Fruit fly (Drosophila melanogaster) whole organism, embryonic: Measurements from ENCODE around the gene CG4709.
A peak's percentile ranks its signal among the peaks of the same experiment; 100 is the strongest.

Experiments used
- ATbp ChIP-seq: fragments of 200-800 bp; sonication (Bioruptor generic); optimal IDR thresholded peaks from 2 replicates; lab custom pipeline; 2017; ENCODE audit warnings: missing biosample characterization, mild to moderate bottlenecking, missing genetic modification characterization, missing genetic modification reagents
- Abd-B ChIP-seq: fragments of 200-800 bp; sonication (Bioruptor generic); optimal IDR thresholded peaks from 2 replicates; lab custom pipeline; 2018; ENCODE audit warnings: missing biosample characterization, mild to moderate bottlenecking, missing genetic modification characterization, moderate library complexity
- Adf1 ChIP-seq: fragments of 200-800 bp; sonication (Bioruptor generic); IDR thresholded peaks from 2 replicates; pipeline ENCODE4 v1.3.6; 2022; ENCODE audit warnings: missing biosample characterization, missing genetic modification characterization
- CG10366 ChIP-seq: fragments of 200-800 bp; sonication (Bioruptor generic); IDR thresholded peaks from 2 replicates; pipeline ENCODE4 v1.3.6; 2022; ENCODE audit warnings: missing biosample characterization, missing genetic modification characterization
- CG10431 ChIP-seq: fragments of 200-800 bp; sonication (Bioruptor generic); optimal IDR thresholded peaks from 3 replicates; lab custom pipeline; 2018; ENCODE audit warnings: missing biosample characterization, mild to moderate bottlenecking, missing genetic modification characterization
- CG10462 ChIP-seq: fragments of 200-800 bp; sonication (Bioruptor generic); optimal IDR thresholded peaks from 2 replicates; lab custom pipeline; 2016; ENCODE audit warnings: missing biosample characterization, missing genetic modification characterization
- CG11085 ChIP-seq: fragments of 200-800 bp; sonication (Bioruptor generic); IDR thresholded peaks from 2 replicates; pipeline ENCODE4 v1.3.6; 2022; ENCODE audit warnings: missing biosample characterization, missing genetic modification characterization
- CG12219 ChIP-seq: fragments of 200-800 bp; sonication (Bioruptor generic); optimal IDR thresholded peaks from 3 replicates; lab custom pipeline; 2018; ENCODE audit warnings: missing biosample characterization, mild to moderate bottlenecking, missing genetic modification characterization
- CG17829 ChIP-seq: fragments of 200-800 bp; optimal IDR thresholded peaks from 2 replicates; lab custom pipeline; 2019; ENCODE audit warnings: missing biosample characterization, mild to moderate bottlenecking, missing genetic modification characterization, moderate library complexity
- CG17912 ChIP-seq: fragments of 200-800 bp; sonication (Bioruptor generic); optimal IDR thresholded peaks from 2 replicates; lab custom pipeline; 2018; ENCODE audit warnings: missing biosample characterization, mild to moderate bottlenecking, missing genetic modification characterization
- CG30403 ChIP-seq: fragments of 200-800 bp; sonication (Bioruptor generic); optimal IDR thresholded peaks from 3 replicates; lab custom pipeline; 2016; ENCODE audit warnings: missing biosample characterization, missing genetic modification characterization
- CG31365 ChIP-seq: fragments of 200-800 bp; sonication (Bioruptor generic); optimal IDR thresholded peaks from 2 replicates; lab custom pipeline; 2018; ENCODE audit warnings: missing biosample characterization, mild to moderate bottlenecking, missing genetic modification characterization
- CG5953 ChIP-seq: fragments of 200-800 bp; sonication (Bioruptor generic); IDR thresholded peaks from 2 replicates; pipeline ENCODE4 v1.3.6; 2022; ENCODE audit warnings: missing biosample characterization, missing genetic modification characterization
- CG6813 ChIP-seq: fragments of 200-800 bp; sonication (Bioruptor generic); optimal IDR thresholded peaks from 2 replicates; lab custom pipeline; 2017; ENCODE audit warnings: missing biosample characterization, missing genetic modification characterization, mild to moderate bottlenecking, moderate library complexity, missing genetic modification reagents
- CG7271 ChIP-seq: fragments of 200-800 bp; sonication (Bioruptor generic); optimal IDR thresholded peaks from 2 replicates; lab custom pipeline; 2018; ENCODE audit warnings: missing biosample characterization, mild to moderate bottlenecking, missing genetic modification characterization, moderate library complexity
- CG7556 ChIP-seq: fragments of 200-800 bp; sonication (Bioruptor generic); optimal IDR thresholded peaks from 2 replicates; lab custom pipeline; 2017; ENCODE audit warnings: missing biosample characterization, mild to moderate bottlenecking, missing genetic modification characterization
- CG8290 ChIP-seq, 3 experiments: fragments of 200-800 bp; sonication (Bioruptor generic); optimal IDR thresholded peaks; 2 replicates each; lab custom pipeline; 2016 to 2019; ENCODE audit warnings: missing biosample characterization in 3 of 3, missing genetic modification characterization in 3 of 3, mild to moderate bottlenecking in 2 of 3, moderate library complexity in 1 of 3
- CG9727 ChIP-seq: fragments of 200-800 bp; sonication (Bioruptor generic); optimal IDR thresholded peaks from 3 replicates; lab custom pipeline; 2017; ENCODE audit warnings: missing biosample characterization, mild to moderate bottlenecking, missing genetic modification characterization
- Dek ChIP-seq: fragments of 200-800 bp; sonication (Bioruptor generic); optimal IDR thresholded peaks from 3 replicates; lab custom pipeline; 2019; ENCODE audit warnings: missing biosample characterization, mild to moderate bottlenecking, missing genetic modification characterization, moderate library complexity
- Eip74EF ChIP-seq, 2 experiments: fragments of 200-800 bp in 1 of 2; fragments of >200 bp in 1 of 2; sonication (Bioruptor generic) in 1 of 2; optimal IDR thresholded peaks; 2 replicates each; lab custom pipeline; 2017 to 2019; ENCODE audit warnings: missing biosample characterization in 2 of 2, missing genetic modification characterization in 2 of 2, mild to moderate bottlenecking in 1 of 2, moderate library complexity in 1 of 2
- HLH4C ChIP-seq: fragments of 200-800 bp; sonication (Bioruptor generic); IDR thresholded peaks from 3 replicates; pipeline ENCODE4 v1.3.6; 2022; ENCODE audit warnings: missing biosample characterization, missing genetic modification characterization; ENCODE audit not compliant: partially characterized antibody
- Nf-YC ChIP-seq: fragments of 200-800 bp; optimal IDR thresholded peaks from 3 replicates; lab custom pipeline; 2019; ENCODE audit warnings: missing biosample characterization, mild to moderate bottlenecking, missing genetic modification characterization, moderate library complexity
- Six4 ChIP-seq: fragments of 200-800 bp; sonication (Bioruptor generic); optimal IDR thresholded peaks from 2 replicates; lab custom pipeline; 2016; ENCODE audit warnings: missing biosample characterization, missing genetic modification characterization
- Sox100B ChIP-seq: fragments of 200-800 bp; sonication (Bioruptor generic); optimal IDR thresholded peaks from 3 replicates; lab custom pipeline; 2018; ENCODE audit warnings: missing biosample characterization, mild to moderate bottlenecking, missing genetic modification characterization
- Xrp1 ChIP-seq: fragments of 200-800 bp; sonication (Bioruptor generic); IDR thresholded peaks from 2 replicates; pipeline ENCODE4 v1.3.6; 2022; ENCODE audit warnings: missing biosample characterization, missing genetic modification characterization
- ato ChIP-seq: fragments of 200-800 bp; sonication (Bioruptor generic); IDR thresholded peaks from 2 replicates; pipeline ENCODE4 v1.3.6; 2022; ENCODE audit warnings: missing biosample characterization, missing genetic modification characterization; ENCODE audit not compliant: partially characterized antibody
- bab2 ChIP-seq: fragments of 200-800 bp; sonication (Bioruptor generic); optimal IDR thresholded peaks from 2 replicates; lab custom pipeline; 2016; ENCODE audit warnings: missing biosample characterization, missing genetic modification characterization
- bcd ChIP-seq: fragments of 200-800 bp; sonication (Bioruptor generic); optimal IDR thresholded peaks from 2 replicates; lab custom pipeline; 2017; ENCODE audit warnings: missing biosample characterization, mild to moderate bottlenecking, missing genetic modification characterization
- chinmo ChIP-seq: fragments of 200-800 bp; sonication (Bioruptor generic); IDR thresholded peaks from 4 replicates; pipeline ENCODE4 v1.3.6; 2022; ENCODE audit warnings: missing biosample characterization, missing genetic modification characterization; ENCODE audit not compliant: partially characterized antibody
- ci ChIP-seq: fragments of 200-800 bp; sonication (Bioruptor generic); IDR thresholded peaks from 3 replicates; pipeline ENCODE4 v1.3.6; 2022; ENCODE audit warnings: missing biosample characterization, missing genetic modification characterization
- dm ChIP-seq: fragments of 200-800 bp; sonication (Bioruptor generic); optimal IDR thresholded peaks from 3 replicates; lab custom pipeline; 2016; ENCODE audit warnings: missing biosample characterization, missing genetic modification characterization
- ftz-f1 ChIP-seq: fragments of 200-800 bp; sonication (Bioruptor generic); optimal IDR thresholded peaks from 2 replicates; lab custom pipeline; 2016; ENCODE audit warnings: missing biosample characterization, missing genetic modification characterization
- gcm ChIP-seq: fragments of 200-800 bp; sonication (Bioruptor generic); optimal IDR thresholded peaks from 2 replicates; lab custom pipeline; 2019; ENCODE audit warnings: missing biosample characterization, mild to moderate bottlenecking, missing genetic modification characterization, moderate library complexity
- her ChIP-seq: fragments of 200-800 bp; sonication (Bioruptor generic); optimal IDR thresholded peaks from 2 replicates; lab custom pipeline; 2016; ENCODE audit warnings: missing biosample characterization, missing genetic modification characterization
- inv ChIP-seq: fragments of 200-800 bp; sonication (Bioruptor generic); IDR thresholded peaks from 2 replicates; pipeline ENCODE4 v1.3.6; 2022; ENCODE audit warnings: missing biosample characterization, missing genetic modification characterization; ENCODE audit not compliant: partially characterized antibody
- jumu ChIP-seq: fragments of 200-800 bp; sonication (Bioruptor generic); optimal IDR thresholded peaks from 3 replicates; lab custom pipeline; 2016; ENCODE audit warnings: missing biosample characterization, missing genetic modification characterization
- kah ChIP-seq: fragments of 200-800 bp; sonication (Bioruptor generic); optimal IDR thresholded peaks from 2 replicates; lab custom pipeline; 2018; ENCODE audit warnings: missing biosample characterization, mild to moderate bottlenecking, missing genetic modification characterization
- ken ChIP-seq: fragments of 200-800 bp; sonication (Bioruptor generic); IDR thresholded peaks from 3 replicates; pipeline ENCODE4 v1.3.6; 2022; ENCODE audit warnings: missing biosample characterization, missing genetic modification characterization
- luna ChIP-seq: fragments of 200-800 bp; sonication (Bioruptor generic); optimal IDR thresholded peaks from 2 replicates; lab custom pipeline; 2016; ENCODE audit warnings: missing biosample characterization, missing genetic modification characterization
- mam ChIP-seq: fragments of 200-800 bp; sonication (Bioruptor generic); optimal IDR thresholded peaks from 3 replicates; lab custom pipeline; 2016; ENCODE audit warnings: missing biosample characterization, missing genetic modification characterization
- mirr ChIP-seq: fragments of 200-800 bp; sonication (Bioruptor generic); optimal IDR thresholded peaks from 3 replicates; lab custom pipeline; 2018; ENCODE audit warnings: missing biosample characterization, mild to moderate bottlenecking, missing genetic modification characterization
- nmo ChIP-seq: fragments of 200-800 bp; sonication (Bioruptor generic); optimal IDR thresholded peaks from 2 replicates; lab custom pipeline; 2018; ENCODE audit warnings: missing biosample characterization, mild to moderate bottlenecking, missing genetic modification characterization, moderate library complexity
- pb ChIP-seq: fragments of 200-800 bp; sonication (Bioruptor generic); optimal IDR thresholded peaks from 3 replicates; lab custom pipeline; 2016; ENCODE audit warnings: missing biosample characterization, missing genetic modification characterization
- sna ChIP-seq: fragments of 200-800 bp; sonication (Bioruptor generic); IDR thresholded peaks from 2 replicates; pipeline ENCODE4 v1.3.6; 2022; ENCODE audit warnings: missing biosample characterization, missing genetic modification characterization; ENCODE audit not compliant: partially characterized antibody
- so ChIP-seq: fragments of 200-800 bp; sonication (Bioruptor generic); IDR thresholded peaks from 3 replicates; pipeline ENCODE4 v1.3.6; 2022; ENCODE audit warnings: missing biosample characterization, missing genetic modification characterization
- stc ChIP-seq: fragments of 200-800 bp; sonication (Bioruptor generic); IDR thresholded peaks from 2 replicates; pipeline ENCODE4 v1.3.6; 2022; ENCODE audit warnings: missing biosample characterization, missing genetic modification characterization
- sug ChIP-seq: fragments of 200-800 bp; optimal IDR thresholded peaks from 2 replicates; lab custom pipeline; 2019; ENCODE audit warnings: missing biosample characterization, mild to moderate bottlenecking, missing genetic modification characterization, moderate library complexity
- usp ChIP-seq: fragments of >200 bp; optimal IDR thresholded peaks from 2 replicates; lab custom pipeline; 2017; ENCODE audit warnings: missing biosample characterization, missing genetic modification characterization

The CG4709 gene

dm6 chr2L:9986402-9987350 lies 32.6 kb downstream of the CG4709 start (continued):
- TF ChIP-seq CG6813 (GFP tag; lab: Kevin White, UChicago), result peak; percentile 55
- TF ChIP-seq Eip74EF (GFP tag; optimal IDR thresholded peaks at IDR 0.05; lab: Kevin White, UChicago), result no peak
- TF ChIP-seq sna (GFP tag; lab: Robert Waterston, UW), result no peak
- TF ChIP-seq CG30403 (GFP tag; lab: Kevin White, UChicago), result peak; percentile 8
- peak; percentile 21 for TF ChIP-seq Abd-B (GFP tag; lab: Kevin White, UChicago)
- TF ChIP-seq stc (GFP tag; lab: Robert Waterston, UW), result peak; percentile 73
- TF ChIP-seq CG9727 (GFP tag; lab: Kevin White, UChicago), result peak; percentile 29
- peak; percentile 42; the same call in 1 of the 2 replicates for TF ChIP-seq CG10366 (GFP tag; lab: Robert Waterston, UW)
- peak; percentile 79 for TF ChIP-seq ci
- TF ChIP-seq kah (GFP tag; lab: Kevin White, UChicago), result no peak
- TF ChIP-seq CG7271 (tag; lab: Kevin White, UChicago), result no peak
- TF ChIP-seq Nf-YC (tag; lab: Kevin White, UChicago), result no peak
- TF ChIP-seq inv, result no peak
- no peak for TF ChIP-seq her
- no peak for TF ChIP-seq CG17912 (GFP tag; lab: Kevin White, UChicago)
- TF ChIP-seq dm (GFP tag; lab: Kevin White, UChicago), result no peak
- no peak for TF ChIP-seq chinmo (GFP tag; lab: Robert Waterston, UW)
- TF ChIP-seq Sox100B (GFP tag; lab: Kevin White, UChicago), result peak; percentile 47
- TF ChIP-seq Adf1 (GFP tag; lab: Robert Waterston, UW), result no peak
- no peak for TF ChIP-seq CG8290 (GFP tag; optimal IDR thresholded peaks at IDR 0.05; lab: Kevin White, UChicago)
- TF ChIP-seq CG8290 (tag; optimal IDR thresholded peaks at IDR 0.05; lab: Kevin White, UChicago), result no peak
- no peak for TF ChIP-seq ato
- peak; percentile 47 for TF ChIP-seq bab2 (GFP tag; lab: Kevin White, UChicago)
- no peak for TF ChIP-seq pb (GFP tag; lab: Kevin White, UChicago)
- no peak for TF ChIP-seq so (GFP tag; lab: Robert Waterston, UW)
- TF ChIP-seq mirr, result no peak
- peak; percentile 61 for TF ChIP-seq ATbp (GFP tag; lab: Kevin White, UChicago)
- TF ChIP-seq CG10431 (GFP tag; lab: Kevin White, UChicago), result no peak
- TF ChIP-seq CG31365 (tag; lab: Kevin White, UChicago), result no peak
- no peak for TF ChIP-seq gcm (GFP tag; lab: Kevin White, UChicago)
- TF ChIP-seq CG11085, result peak; percentile 24; the same call in 1 of the 2 replicates
- peak; percentile 85 for TF ChIP-seq Xrp1
- peak; percentile 60 for TF ChIP-seq Six4 (GFP tag; lab: Kevin White, UChicago)
- no peak for TF ChIP-seq sug (tag; lab: Kevin White, UChicago)
- peak; percentile 34 for TF ChIP-seq CG7556 (GFP tag; lab: Kevin White, UChicago)
- peak; percentile 52 for TF ChIP-seq CG12219
- TF ChIP-seq HLH4C (GFP tag; lab: Robert Waterston, UW), result no peak
- peak; percentile 47 for TF ChIP-seq bcd (GFP tag; lab: Kevin White, UChicago)
- peak; percentile 54; the same call in 1 of the 2 replicates for TF ChIP-seq CG5953 (GFP tag; lab: Robert Waterston, UW)
- no peak for TF ChIP-seq CG10462 (GFP tag; lab: Kevin White, UChicago)
- no peak for TF ChIP-seq usp
- TF ChIP-seq mam, result no peak
- peak; percentile 76 for TF ChIP-seq nmo (GFP tag; lab: Kevin White, UChicago)
- peak; percentile 65 for TF ChIP-seq CG17829
- TF ChIP-seq luna (GFP tag; lab: Kevin White, UChicago), result no peak
- no peak for TF ChIP-seq jumu
- TF ChIP-seq Dek (tag; lab: Kevin White, UChicago), result no peak
- TF ChIP-seq ftz-f1 (GFP tag; lab: Kevin White, UChicago), result no peak
- TF ChIP-seq ken (GFP tag; lab: Robert Waterston, UW), result peak; percentile 72
